Worm (Caenorhabditis elegans): ENCODE results near the gene F54H5.3.

DNA sequence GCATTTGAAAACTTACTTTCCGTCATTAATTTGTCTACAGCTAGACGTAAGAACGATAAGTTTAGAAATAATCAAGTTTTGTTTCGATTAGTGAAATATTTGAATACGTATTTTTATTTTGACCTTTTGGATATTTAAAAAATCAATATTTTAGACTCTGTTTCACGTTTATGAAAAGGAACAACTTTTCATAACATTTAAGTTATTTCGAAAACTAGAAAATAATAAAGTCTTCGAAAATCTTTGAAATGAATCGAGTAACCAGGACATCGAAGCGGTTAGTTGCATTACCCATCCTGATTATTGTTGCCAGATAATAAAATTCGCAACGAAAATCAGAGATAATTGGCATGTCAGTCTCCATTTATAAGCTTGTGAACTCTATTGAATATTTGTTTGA lies 40.8 kb upstream of the F54H5.3 start, which contains the start of gene C56C10.6:
- TF ChIP-seq klf-2 (GFP tag; conservative IDR thresholded peaks at IDR 0.05) (no peak), ref-1 (GFP tag; conservative IDR thresholded peaks at IDR 0.05) (no peak), T22C8.4 (GFP tag; IDR thresholded peaks at IDR 0.05) (no peak), flt-1 (GFP tag; IDR thresholded peaks at IDR 0.05) (no peak), med-1 (GFP tag; optimal IDR thresholded peaks at IDR 0.05; ENCODE audit: insufficient read depth) (no peak), ztf-23 (GFP tag; IDR thresholded peaks at IDR 0.05) (no peak), tab-1 (GFP tag; IDR thresholded peaks at IDR 0.05) (no peak)
